Fruit fly (Drosophila melanogaster): ENCODE data around the gene Nubp1.

dm6 chr2L:16686412-16687043 is 45.8 kb upstream of the Nubp1 start:
- TF ChIP-seq pan (optimal IDR thresholded peaks at IDR 0.05): no peak
- TF ChIP-seq Dll (optimal IDR thresholded peaks at IDR 0.05): no peak
- TF ChIP-seq EcR (GFP tag; optimal IDR thresholded peaks at IDR 0.05): no peak
- no peak for TF ChIP-seq psq (optimal IDR thresholded peaks at IDR 0.05)
- no peak for TF ChIP-seq usp (GFP tag; optimal IDR thresholded peaks at IDR 0.05)
